Fruit fly (Drosophila melanogaster) whole organism, embryonic: ENCODE measurements around the gene CG42449.

Source experiments
- Blimp-1 ChIP-seq: fragments of 200-800 bp; sonication (Bioruptor generic); optimal IDR thresholded peaks from 3 replicates; lab custom pipeline; 2018; ENCODE audit warnings: missing biosample characterization, missing genetic modification characterization, mild to moderate bottlenecking, moderate library complexity, missing genetic modification reagents
- Bteb2 ChIP-seq: fragments of 200-800 bp; sonication (Bioruptor generic); optimal IDR thresholded peaks from 2 replicates; lab custom pipeline; 2016; ENCODE audit warnings: missing biosample characterization, missing genetic modification characterization
- C15 ChIP-seq: fragments of 200-800 bp; sonication (Bioruptor generic); IDR thresholded peaks from 3 replicates; pipeline ENCODE4 v1.3.6; 2022; ENCODE audit warnings: missing biosample characterization, missing genetic modification characterization
- CG10543 ChIP-seq: fragments of 200-800 bp; sonication (Bioruptor generic); optimal IDR thresholded peaks from 3 replicates; lab custom pipeline; 2017; ENCODE audit warnings: missing biosample characterization, mild to moderate bottlenecking, missing genetic modification characterization, moderate library complexity
- CG11398 ChIP-seq: fragments of 200-800 bp; sonication (Bioruptor generic); optimal IDR thresholded peaks from 2 replicates; lab custom pipeline; 2016; ENCODE audit warnings: missing biosample characterization, missing genetic modification characterization
- CG11696 ChIP-seq: fragments of 200-800 bp; sonication (Bioruptor generic); IDR thresholded peaks from 2 replicates; pipeline ENCODE4 v1.3.6; 2022; ENCODE audit warnings: missing biosample characterization, missing genetic modification characterization
- CG11723 ChIP-seq: fragments of 200-800 bp; sonication (Bioruptor generic); optimal IDR thresholded peaks from 2 replicates; lab custom pipeline; 2017; ENCODE audit warnings: missing biosample characterization, mild to moderate bottlenecking, missing genetic modification characterization
- CG12104 ChIP-seq: fragments of 200-800 bp; sonication (Bioruptor generic); optimal IDR thresholded peaks from 3 replicates; lab custom pipeline; 2016; ENCODE audit warnings: missing biosample characterization, missing genetic modification characterization
- CG1233 ChIP-seq: fragments of 200-800 bp; sonication (Bioruptor generic); optimal IDR thresholded peaks from 4 replicates; lab custom pipeline; 2018; ENCODE audit warnings: missing biosample characterization, mild to moderate bottlenecking, missing genetic modification characterization
- CG12659 ChIP-seq: fragments of 200-800 bp; sonication (Bioruptor generic); optimal IDR thresholded peaks from 3 replicates; lab custom pipeline; 2017; ENCODE audit warnings: mild to moderate bottlenecking, missing biosample characterization, missing genetic modification reagents, missing genetic modification characterization
- CG12744 ChIP-seq: fragments of 200-800 bp; sonication (Bioruptor generic); optimal IDR thresholded peaks from 2 replicates; lab custom pipeline; 2016; ENCODE audit warnings: missing biosample characterization, missing genetic modification characterization
- CG13775 ChIP-seq: fragments of 200-800 bp; sonication (Bioruptor generic); optimal IDR thresholded peaks from 3 replicates; lab custom pipeline; 2017; ENCODE audit warnings: missing biosample characterization, mild to moderate bottlenecking, missing genetic modification characterization
- CG14965 ChIP-seq: fragments of 200-800 bp; sonication (Bioruptor generic); optimal IDR thresholded peaks from 2 replicates; lab custom pipeline; 2016; ENCODE audit warnings: missing biosample characterization, missing genetic modification characterization, borderline replicate concordance
- CG16779 ChIP-seq: fragments of 200-800 bp; sonication (Bioruptor generic); IDR thresholded peaks from 2 replicates; pipeline ENCODE4 v1.3.6; 2022; ENCODE audit warnings: missing biosample characterization, missing genetic modification characterization
- CG16815 ChIP-seq: fragments of 200-800 bp; sonication (Bioruptor generic); optimal IDR thresholded peaks from 3 replicates; lab custom pipeline; 2017; ENCODE audit warnings: missing biosample characterization, mild to moderate bottlenecking, missing genetic modification characterization
- CG16863 ChIP-seq: fragments of 200-800 bp; sonication (Bioruptor generic); optimal IDR thresholded peaks from 3 replicates; lab custom pipeline; 2016; ENCODE audit warnings: missing biosample characterization, missing genetic modification characterization
- CG17186 ChIP-seq: fragments of 200-800 bp; sonication (Bioruptor generic); optimal IDR thresholded peaks from 3 replicates; lab custom pipeline; 2017; ENCODE audit warnings: missing biosample characterization, missing genetic modification reagents, missing genetic modification characterization
- CG18262 ChIP-seq: fragments of 200-800 bp; optimal IDR thresholded peaks from 3 replicates; lab custom pipeline; 2019; ENCODE audit warnings: missing biosample characterization, mild to moderate bottlenecking, missing genetic modification characterization, moderate library complexity
- CG2712 ChIP-seq: fragments of 200-800 bp; optimal IDR thresholded peaks from 3 replicates; lab custom pipeline; 2019; ENCODE audit warnings: missing biosample characterization, mild to moderate bottlenecking, missing genetic modification characterization, moderate library complexity
- CG30020 ChIP-seq: fragments of 200-800 bp; optimal IDR thresholded peaks from 2 replicates; lab custom pipeline; 2019; ENCODE audit warnings: missing biosample characterization, mild to moderate bottlenecking, missing genetic modification characterization, moderate library complexity
- CG30431 ChIP-seq: fragments of 200-800 bp; sonication (Bioruptor generic); optimal IDR thresholded peaks from 2 replicates; lab custom pipeline; 2017; ENCODE audit warnings: missing biosample characterization, missing genetic modification characterization
- CG6765 ChIP-seq: fragments of 200-800 bp; sonication (Bioruptor generic); optimal IDR thresholded peaks from 3 replicates; lab custom pipeline; 2017; ENCODE audit warnings: missing biosample characterization, mild to moderate bottlenecking, missing genetic modification characterization
- CG6854 ChIP-seq: fragments of 200-800 bp; sonication (Bioruptor generic); optimal IDR thresholded peaks from 3 replicates; lab custom pipeline; 2017; ENCODE audit warnings: missing biosample characterization, mild to moderate bottlenecking, missing genetic modification characterization
- CG9727 ChIP-seq: fragments of 200-800 bp; sonication (Bioruptor generic); optimal IDR thresholded peaks from 3 replicates; lab custom pipeline; 2017; ENCODE audit warnings: missing biosample characterization, mild to moderate bottlenecking, missing genetic modification characterization
- CG9876 ChIP-seq: fragments of 200-800 bp; sonication (Bioruptor generic); optimal IDR thresholded peaks from 2 replicates; lab custom pipeline; 2016; ENCODE audit warnings: missing biosample characterization, missing genetic modification characterization
- CHES-1-like ChIP-seq: fragments of 200-800 bp; sonication (Bioruptor generic); optimal IDR thresholded peaks from 2 replicates; lab custom pipeline; 2016; ENCODE audit warnings: missing biosample characterization, missing genetic modification characterization
- D19B ChIP-seq: fragments of 200-800 bp; sonication (Bioruptor generic); optimal IDR thresholded peaks from 2 replicates; lab custom pipeline; 2017; ENCODE audit warnings: missing biosample characterization, mild to moderate bottlenecking, missing genetic modification characterization
- Dip2 ChIP-seq: fragments of 200-800 bp; sonication (Bioruptor generic); IDR thresholded peaks from 2 replicates; pipeline ENCODE4 v1.3.6; 2022; ENCODE audit warnings: missing biosample characterization, missing genetic modification characterization
- Ets65A ChIP-seq: fragments of 200-800 bp; sonication (Bioruptor generic); peaks from one replicate; lab custom pipeline; 2016; ENCODE audit warnings: missing biosample characterization, missing genetic modification characterization
- Fer1 ChIP-seq: fragments of 200-800 bp; sonication (Bioruptor generic); optimal IDR thresholded peaks from 2 replicates; lab custom pipeline; 2017; ENCODE audit warnings: missing biosample characterization, mild to moderate bottlenecking, missing genetic modification characterization
- NC2α ChIP-seq: fragments of 200-800 bp; sonication (Bioruptor generic); optimal IDR thresholded peaks from 2 replicates; lab custom pipeline; 2016; ENCODE audit warnings: missing biosample characterization, missing genetic modification characterization
- Opbp ChIP-seq: fragments of 200-800 bp; sonication (Bioruptor generic); IDR thresholded peaks from 3 replicates; pipeline ENCODE4 v1.3.6; 2022; ENCODE audit warnings: missing biosample characterization, missing genetic modification characterization; ENCODE audit not compliant: partially characterized antibody
- Sin3A ChIP-seq: fragments of >200 bp; optimal IDR thresholded peaks from 2 replicates; lab custom pipeline; 2018
- TFAM ChIP-seq: fragments of 200-800 bp; sonication (Bioruptor generic); optimal IDR thresholded peaks from 2 replicates; lab custom pipeline; 2017; ENCODE audit warnings: missing biosample characterization, missing genetic modification characterization, inconsistent platforms
- Taf1 ChIP-seq: fragments of 200-800 bp; sonication (Bioruptor generic); IDR thresholded peaks from 2 replicates; pipeline ENCODE4 v1.3.6; 2022; ENCODE audit warnings: missing biosample characterization, missing genetic modification characterization
- ato ChIP-seq: fragments of 200-800 bp; sonication (Bioruptor generic); IDR thresholded peaks from 2 replicates; pipeline ENCODE4 v1.3.6; 2022; ENCODE audit warnings: missing biosample characterization, missing genetic modification characterization; ENCODE audit not compliant: partially characterized antibody
- br ChIP-seq: fragments of >200 bp; optimal IDR thresholded peaks from 2 replicates; lab custom pipeline; 2017
- cg ChIP-seq: fragments of 200-800 bp; sonication (Bioruptor generic); optimal IDR thresholded peaks from 3 replicates; lab custom pipeline; 2019; ENCODE audit warnings: missing biosample characterization, mild to moderate bottlenecking, missing genetic modification characterization, moderate library complexity
- cwo ChIP-seq: fragments of 200-800 bp; sonication (Bioruptor generic); optimal IDR thresholded peaks from 3 replicates; lab custom pipeline; 2017; ENCODE audit warnings: missing biosample characterization, missing genetic modification characterization, mild to moderate bottlenecking, moderate library complexity, missing genetic modification reagents
- emc ChIP-seq: fragments of 200-800 bp; sonication (Bioruptor generic); optimal IDR thresholded peaks from 2 replicates; lab custom pipeline; 2016; ENCODE audit warnings: missing biosample characterization, missing genetic modification characterization
- esg ChIP-seq: fragments of 200-800 bp; sonication (Bioruptor generic); conservative IDR thresholded peaks from 2 replicates; pipeline ENCODE4 v1.3.6; 2022; ENCODE audit warnings: missing biosample characterization, missing genetic modification characterization
- fru ChIP-seq: fragments of >200 bp; optimal IDR thresholded peaks from 2 replicates; lab custom pipeline; 2017
- gcm ChIP-seq: fragments of 200-800 bp; sonication (Bioruptor generic); optimal IDR thresholded peaks from 2 replicates; lab custom pipeline; 2019; ENCODE audit warnings: missing biosample characterization, mild to moderate bottlenecking, missing genetic modification characterization, moderate library complexity
- jumu ChIP-seq: fragments of 200-800 bp; sonication (Bioruptor generic); optimal IDR thresholded peaks from 3 replicates; lab custom pipeline; 2016; ENCODE audit warnings: missing biosample characterization, missing genetic modification characterization
- kah ChIP-seq: fragments of 200-800 bp; sonication (Bioruptor generic); optimal IDR thresholded peaks from 2 replicates; lab custom pipeline; 2018; ENCODE audit warnings: missing biosample characterization, mild to moderate bottlenecking, missing genetic modification characterization
- lola ChIP-seq, 3 experiments: fragments of >200 bp in 2 of 3; fragments of 200-800 bp in 1 of 3; sonication (Bioruptor generic) in 1 of 3; optimal IDR thresholded peaks; 2 replicates each; lab custom pipeline; 2017 to 2019; ENCODE audit warnings: missing biosample characterization in 3 of 3, missing genetic modification characterization in 3 of 3, mild to moderate bottlenecking in 1 of 3, moderate library complexity in 1 of 3
- mld ChIP-seq: fragments of 200-800 bp; sonication (Bioruptor generic); IDR thresholded peaks from 3 replicates; pipeline ENCODE4 v1.3.6; 2022; ENCODE audit warnings: missing biosample characterization, missing genetic modification characterization; ENCODE audit not compliant: partially characterized antibody
- nau ChIP-seq: fragments of 200-800 bp; sonication (Bioruptor generic); optimal IDR thresholded peaks from 3 replicates; lab custom pipeline; 2017; ENCODE audit warnings: missing biosample characterization, mild to moderate bottlenecking, missing genetic modification characterization, missing genetic modification reagents
- oc ChIP-seq: fragments of 200-800 bp; sonication (Bioruptor generic); optimal IDR thresholded peaks from 2 replicates; lab custom pipeline; 2018; ENCODE audit warnings: missing biosample characterization, mild to moderate bottlenecking, missing genetic modification characterization, moderate library complexity
- odd ChIP-seq: fragments of 200-800 bp; sonication (Bioruptor generic); optimal IDR thresholded peaks from 2 replicates; lab custom pipeline; 2017; ENCODE audit warnings: missing biosample characterization, mild to moderate bottlenecking, missing genetic modification characterization
- ro ChIP-seq: fragments of 200-800 bp; sonication (Bioruptor generic); IDR thresholded peaks from 2 replicates; pipeline ENCODE4 v1.3.6; 2022; ENCODE audit warnings: missing biosample characterization, missing genetic modification characterization

The CG42449 gene

dm6 chrX:5705899-5706312, 22.9 kb downstream of the CG42449 start (continued):
- TF ChIP-seq CG18262 (peak; percentile 77), CG6765 (GFP tag; lab: Kevin White, UChicago) (peak; percentile 68), CG1233 (GFP tag; lab: Kevin White, UChicago) (peak; percentile 70), Taf1 (GFP tag; lab: Robert Waterston, UW) (peak; percentile 88), cg (no peak), CG11696 (GFP tag; lab: Robert Waterston, UW) (peak; percentile 69), nau (GFP tag; lab: Kevin White, UChicago) (no peak), emc (peak; percentile 47), Fer1 (GFP tag; lab: Kevin White, UChicago) (peak; percentile 94), TFAM (GFP tag; lab: Kevin White, UChicago) (no peak), CG2712 (tag; lab: Kevin White, UChicago) (peak; percentile 84), CHES-1-like (GFP tag; lab: Kevin White, UChicago) (peak; percentile 27), CG16863 (GFP tag; lab: Kevin White, UChicago) (peak; percentile 31), oc (peak; percentile 39), gcm (GFP tag; lab: Kevin White, UChicago) (peak; percentile 64), ato (no peak), CG16815 (GFP tag; lab: Kevin White, UChicago) (peak; percentile 42), CG9876 (GFP tag; lab: Kevin White, UChicago) (peak; percentile 21), CG12659 (GFP tag; lab: Kevin White, UChicago) (peak; percentile 79), CG11723 (peak; percentile 37), D19B (peak; percentile 69), CG12744 (GFP tag; lab: Kevin White, UChicago) (peak; percentile 55), CG12104 (peak; percentile 66), Ets65A (GFP tag; lab: Kevin White, UChicago) (peak; percentile 84), kah (peak; percentile 73), Blimp-1 (GFP tag; lab: Kevin White, UChicago) (peak; percentile 76), CG16779 (GFP tag; lab: Robert Waterston, UW) (peak; percentile 89), CG30020 (tag; lab: Kevin White, UChicago) (no peak), CG13775 (GFP tag; lab: Kevin White, UChicago) (peak; percentile 60), CG17186 (GFP tag; lab: Kevin White, UChicago) (peak; percentile 11), NC2α (GFP tag; lab: Kevin White, UChicago) (no peak), C15 (GFP tag; lab: Robert Waterston, UW) (peak; percentile 78; the same call in 2 of the 3 replicates), mld (GFP tag; lab: Robert Waterston, UW) (no peak), jumu (GFP tag; lab: Kevin White, UChicago) (peak; percentile 68), fru (lab: Kevin White, UChicago) (no peak), ro (GFP tag; lab: Robert Waterston, UW) (peak; percentile 80), Sin3A (no peak), CG10543 (peak; percentile 89), odd (GFP tag; lab: Kevin White, UChicago) (peak; percentile 74), esg (GFP tag; lab: Robert Waterston, UW) (peak; percentile 89), lola (GFP tag; optimal IDR thresholded peaks at IDR 0.05; lab: Kevin White, UChicago) (no peak), CG14965 (GFP tag; lab: Kevin White, UChicago) (no peak), CG30431 (peak; percentile 48), CG11398 (GFP tag; lab: Kevin White, UChicago) (no peak), CG6854 (GFP tag; lab: Kevin White, UChicago) (peak; percentile 82), br (lab: Kevin White, UChicago) (no peak), Bteb2 (GFP tag; lab: Kevin White, UChicago) (peak; percentile 67), CG9727 (GFP tag; lab: Kevin White, UChicago) (peak; percentile 78), Dip2 (GFP tag; lab: Robert Waterston, UW) (peak; percentile 41; the same call in 1 of the 2 replicates), Opbp (GFP tag; lab: Robert Waterston, UW) (no peak), cwo (GFP tag; lab: Kevin White, UChicago) (peak; percentile 89)
